Worm (Caenorhabditis elegans): ENCODE data around the gene T24C4.2.
A peak's percentile ranks its signal among the peaks of the same experiment; 100 is the strongest.

The T24C4.2 gene

ce11 chrIII:835713-836278 lies 34.0 kb downstream of the T24C4.2 start:
- TF ChIP-seq snpc-4 (tag; optimal IDR thresholded peaks at IDR 0.05), result no peak
- peak; percentile 77 to 95; a peak in 3 of 4 replicates for TF ChIP-seq madf-5 (GFP tag; IDR thresholded peaks at IDR 0.05)
- 0 out of 2 replicates have a peak, but pooled peaks have one; percentile 58 for TF ChIP-seq F44E2.7 (GFP tag; IDR thresholded peaks at IDR 0.05)
- peak; percentile 66 to 69 for TF ChIP-seq lsy-2 (tag; optimal IDR thresholded peaks at IDR 0.05)
- peak; percentile 98 for TF ChIP-seq T26A8.4 (GFP tag; IDR thresholded peaks at IDR 0.05)
- peak; percentile 86 for TF ChIP-seq hlh-11 (tag; optimal IDR thresholded peaks at IDR 0.05)
- TF ChIP-seq mxl-2 (GFP tag; conservative IDR thresholded peaks at IDR 0.05), result peak; percentile 78
- peak; percentile 91 for TF ChIP-seq ctbp-1 (GFP tag; IDR thresholded peaks at IDR 0.05)
- peak; percentile 96 for TF ChIP-seq nhr-41 (GFP tag; IDR thresholded peaks at IDR 0.05)
- TF ChIP-seq mep-1 (tag; optimal IDR thresholded peaks at IDR 0.05), result peak; percentile 94
- TF ChIP-seq lin-13 (GFP tag; optimal IDR thresholded peaks at IDR 0.05), result peak; percentile 49
- peak in 1 of 2 experiments; percentile 45 for TF ChIP-seq ZK546.5 (tag; optimal IDR thresholded peaks at IDR 0.05)
- no peak for TF ChIP-seq nhr-11 (tag; optimal IDR thresholded peaks at IDR 0.05)
- TF ChIP-seq ama-1 (optimal IDR thresholded peaks at IDR 0.05), result peak; percentile 98
- peak; percentile 5 for TF ChIP-seq pqm-1 (tag; optimal IDR thresholded peaks at IDR 0.05)
- TF ChIP-seq nhr-10 (tag; optimal IDR thresholded peaks at IDR 0.05), result peak; percentile 93
- peak; percentile 99 for TF ChIP-seq aha-1 (tag)
- TF ChIP-seq Y75B8A.6 (GFP tag; IDR thresholded peaks at IDR 0.05), result peak; percentile 99
- no peak for TF ChIP-seq daf-12 (tag; optimal IDR thresholded peaks at IDR 0.05)
- TF ChIP-seq madf-9 (GFP tag; conservative IDR thresholded peaks at IDR 0.05), result peak; percentile 72
- TF ChIP-seq rbr-2 (tag; optimal IDR thresholded peaks at IDR 0.05), result peak; percentile 47
- TF ChIP-seq mdt-29 (GFP tag; IDR thresholded peaks at IDR 0.05), result peak; percentile 93
- TF ChIP-seq F37D6.2 (tag; optimal IDR thresholded peaks at IDR 0.05), result peak; percentile 40
- TF ChIP-seq duxl-1 (tag; optimal IDR thresholded peaks at IDR 0.05; ENCODE audit: poor library complexity), result peak; percentile 94
- TF ChIP-seq unc-130 (GFP tag; optimal IDR thresholded peaks at IDR 0.05), result no peak
- TF ChIP-seq cey-2 (tag; optimal IDR thresholded peaks at IDR 0.05; ENCODE audit: borderline replicate concordance, insufficient read depth), result no peak
- TF ChIP-seq pha-4 (GFP tag; IDR thresholded peaks at IDR 0.05), result peak; percentile 95
- no peak for TF ChIP-seq pha-4 (tag; optimal IDR thresholded peaks at IDR 0.05)
- TF ChIP-seq nhr-111 (GFP tag; optimal IDR thresholded peaks at IDR 0.05), result peak; percentile 99
- TF ChIP-seq nhr-77 (tag; optimal IDR thresholded peaks at IDR 0.05), result peak; percentile 98
- peak; percentile 91 for TF ChIP-seq Y5F2A.4 (GFP tag; optimal IDR thresholded peaks at IDR 0.05)
- no peak for TF ChIP-seq ces-1 (GFP tag; optimal IDR thresholded peaks at IDR 0.05)
- TF ChIP-seq dmd-8 (GFP tag; IDR thresholded peaks at IDR 0.05), result peak; percentile 90
- peak; percentile 20 for TF ChIP-seq skn-1 (tag; optimal IDR thresholded peaks at IDR 0.05)
- TF ChIP-seq ceh-20 (GFP tag; IDR thresholded peaks at IDR 0.05), result peak; percentile 87
- TF ChIP-seq vab-7 (GFP tag; IDR thresholded peaks at IDR 0.05), result peak; percentile 93; the same call in 1 of the 2 replicates
- no peak for TF ChIP-seq unc-39 (tag; optimal IDR thresholded peaks at IDR 0.05)
- no peak for TF ChIP-seq lin-39 (tag; optimal IDR thresholded peaks at IDR 0.05)
- peak; percentile 88 for TF ChIP-seq spr-3 (GFP tag; optimal IDR thresholded peaks at IDR 0.05)
- TF ChIP-seq T20F7.1 (GFP tag; optimal IDR thresholded peaks at IDR 0.05), result peak; percentile 77
- no peak for TF ChIP-seq zip-11 (GFP tag; IDR thresholded peaks at IDR 0.05)
- peak; percentile 95 for TF ChIP-seq lin-1 (GFP tag; IDR thresholded peaks at IDR 0.05)
- no peak for TF ChIP-seq egl-27 (tag; optimal IDR thresholded peaks at IDR 0.05)
- TF ChIP-seq daf-16 (GFP tag; optimal IDR thresholded peaks at IDR 0.05), result peak in 1 of 2 experiments; percentile 81
- TF ChIP-seq daf-16 (tag; optimal IDR thresholded peaks at IDR 0.05), result peak; percentile 66
- no peak for TF ChIP-seq zip-2 (tag; optimal IDR thresholded peaks at IDR 0.05)
- TF ChIP-seq F26F4.8 (GFP tag; conservative IDR thresholded peaks at IDR 0.05), result no peak
- TF ChIP-seq nhr-25 (tag; optimal IDR thresholded peaks at IDR 0.05; ENCODE audit: borderline replicate concordance, insufficient read depth), result peak; percentile 84
- peak; percentile 99 for TF ChIP-seq sdz-12 (GFP tag; optimal IDR thresholded peaks at IDR 0.05)
- peak; percentile 95 for TF ChIP-seq lim-7 (GFP tag; IDR thresholded peaks at IDR 0.05)
- peak; percentile 58 for TF ChIP-seq spr-1 (tag; optimal IDR thresholded peaks at IDR 0.05)
